Worm (Caenorhabditis elegans) whole organism, early embryonic: ENCODE data around the gene math-5.

Experiments
- B0310.2 ChIP-seq: sonication (generic microtip); optimal IDR thresholded peaks from 2 replicates; lab custom pipeline; 2016; ENCODE audit warnings: mild to moderate bottlenecking, missing genetic modification characterization, missing compliant biosample characterization
- F13C5.2 ChIP-seq: sonication (generic microtip); optimal IDR thresholded peaks from 2 replicates; lab custom pipeline; 2017; ENCODE audit warnings: mild to moderate bottlenecking, missing genetic modification characterization, inconsistent platforms, missing compliant biosample characterization
- aly-1 ChIP-seq: sonication (generic microtip); optimal IDR thresholded peaks from 2 replicates; lab custom pipeline; 2016; ENCODE audit warnings: missing genetic modification characterization, missing compliant biosample characterization
- ama-1 ChIP-seq: fragments of 150-350 bp; optimal IDR thresholded peaks from 2 replicates; lab custom pipeline; 2014
- ceh-13 ChIP-seq: fragments of 200-800 bp; sonication (Bioruptor generic); optimal IDR thresholded peaks from 2 replicates; lab custom pipeline; 2018; ENCODE audit warnings: mild to moderate bottlenecking, missing genetic modification characterization, missing compliant biosample characterization
- flt-1 ChIP-seq: fragments of 200-800 bp; sonication (Bioruptor generic); IDR thresholded peaks from 2 replicates; pipeline ENCODE4 v1.3.6; 2022; ENCODE audit warnings: missing genetic modification characterization, missing compliant biosample characterization
- hmg-4 ChIP-seq: fragments of 200-800 bp; sonication (Bioruptor generic); optimal IDR thresholded peaks from 2 replicates; lab custom pipeline; 2018; ENCODE audit warnings: mild to moderate bottlenecking, missing genetic modification characterization, missing compliant biosample characterization
- hnd-1 ChIP-seq: sonication (generic microtip); optimal IDR thresholded peaks from 2 replicates; lab custom pipeline; 2016; ENCODE audit warnings: missing genetic modification characterization, missing compliant biosample characterization
- pes-1 ChIP-seq: fragments of 200-800 bp; sonication (Bioruptor generic); IDR thresholded peaks from 2 replicates; pipeline ENCODE4 v1.3.6; 2022; ENCODE audit warnings: missing genetic modification reagents, missing genetic modification characterization, missing compliant biosample characterization
- sea-1 ChIP-seq: fragments of 200-800 bp; sonication (Bioruptor generic); conservative IDR thresholded peaks from 2 replicates; pipeline ENCODE4 v1.3.6; 2022; ENCODE audit warnings: missing genetic modification characterization, missing compliant biosample characterization

DNA sequence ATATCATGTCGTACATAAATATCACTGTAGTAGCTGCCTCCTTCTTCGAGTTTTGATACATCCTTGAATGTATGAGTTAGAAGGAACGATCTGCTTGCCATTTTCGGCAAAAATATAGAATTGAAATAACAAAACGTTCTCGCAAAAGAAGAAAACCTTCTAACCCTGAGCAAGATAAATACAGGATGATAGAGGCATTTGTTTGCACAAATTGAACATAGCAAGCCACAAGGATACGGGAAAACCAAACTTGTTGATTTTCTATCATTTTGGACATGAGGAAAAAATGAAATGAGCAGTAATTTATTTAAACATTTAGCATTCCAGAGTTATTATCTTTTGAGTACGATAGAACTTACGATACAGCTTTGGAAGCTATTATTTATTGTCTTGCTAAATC, 6.5 kb upstream of the math-5 start, which contains the start of gene math-8:
- no peak for TF ChIP-seq ceh-13
- TF ChIP-seq sea-1: no peak
- no peak for TF ChIP-seq F13C5.2 (tag; lab: Kevin White, UChicago)
- TF ChIP-seq hmg-4 (GFP tag; lab: Kevin White, UChicago): no peak
- no peak for TF ChIP-seq pes-1 (GFP tag; lab: Robert Waterston, UW)
- no peak for TF ChIP-seq B0310.2 (tag; lab: Kevin White, UChicago)
- no peak for TF ChIP-seq ama-1 (lab: Kevin White, UChicago)
- no peak for TF ChIP-seq aly-1 (tag; lab: Kevin White, UChicago)
- no peak for TF ChIP-seq flt-1
- TF ChIP-seq hnd-1 (tag; lab: Kevin White, UChicago): no peak
